Worm (Caenorhabditis elegans) whole organism, mixed stage, embryonic: ENCODE measurements around the gene K12H4.2.

Experiments used
- nhr-237 ChIP-seq: fragments of 150-350 bp; optimal IDR thresholded peaks from 2 replicates; lab custom pipeline; 2014; ENCODE audit warnings: missing biosample characterization, missing genetic modification characterization
- nhr-28 ChIP-seq: fragments of 150-350 bp; optimal IDR thresholded peaks from 2 replicates; lab custom pipeline; 2014; ENCODE audit warnings: missing biosample characterization, missing genetic modification characterization
- nhr-76 ChIP-seq: sonication (generic microtip); optimal IDR thresholded peaks from 2 replicates; lab custom pipeline; 2017; ENCODE audit warnings: missing biosample characterization, missing genetic modification characterization
- unc-39 ChIP-seq: fragments of 150-350 bp; optimal IDR thresholded peaks from 2 replicates; lab custom pipeline; 2014; ENCODE audit warnings: missing biosample characterization, missing genetic modification characterization
- unc-62 ChIP-seq: fragments of 150-350 bp; optimal IDR thresholded peaks from 2 replicates; lab custom pipeline; 2014; ENCODE audit warnings: missing biosample characterization, missing genetic modification reagents, missing genetic modification characterization
- ztf-11 ChIP-seq: fragments of 150-350 bp; optimal IDR thresholded peaks from 2 replicates; lab custom pipeline; 2014; ENCODE audit warnings: missing biosample characterization, missing genetic modification characterization

DNA sequence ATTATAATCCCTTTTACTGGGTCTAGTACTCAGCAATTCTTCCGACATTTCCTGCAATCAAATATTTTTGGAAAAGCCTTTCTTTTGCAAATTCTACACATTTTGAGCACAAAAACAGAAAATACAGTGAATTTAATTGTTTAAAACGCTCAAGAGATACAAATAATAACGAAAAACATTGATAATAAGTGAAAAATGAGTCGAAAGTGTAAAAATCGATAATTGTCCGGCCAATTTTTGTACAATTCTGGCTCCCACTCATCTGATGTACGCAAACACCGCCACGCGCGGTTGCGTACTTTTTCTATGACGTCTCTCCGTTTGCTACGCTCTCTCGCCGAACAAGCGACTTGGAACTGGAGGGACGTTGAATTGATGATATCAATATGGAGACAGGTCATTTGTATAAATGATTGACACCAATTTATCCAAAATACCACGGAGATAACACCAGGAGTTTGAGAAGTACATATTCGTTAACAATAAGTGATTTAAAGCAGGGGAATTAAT lies 26.6 kb upstream of the K12H4.2 start, which contains the start of gene lin-36:
- TF ChIP-seq nhr-76 (tag; lab: Kevin White, UChicago) (no peak), nhr-237 (peak; percentile 70), nhr-28 (tag; lab: Kevin White, UChicago) (no peak), unc-39 (tag; lab: Kevin White, UChicago) (no peak), ztf-11 (tag; lab: Kevin White, UChicago) (no peak), unc-62 (GFP tag; lab: Kevin White, UChicago) (peak; percentile 97)
